Fruit fly (Drosophila melanogaster) whole organism, embryonic: Measurements from ENCODE around the gene CG31952.

ENCODE experiments used
- Atf-2 ChIP-seq: fragments of 200-800 bp; sonication (Bioruptor generic); optimal IDR thresholded peaks from 2 replicates; lab custom pipeline; 2016; ENCODE audit warnings: missing biosample characterization, missing genetic modification characterization
- Atf3 ChIP-seq: fragments of 200-800 bp; sonication (Bioruptor generic); optimal IDR thresholded peaks from 3 replicates; lab custom pipeline; 2016; ENCODE audit warnings: missing biosample characterization, missing genetic modification characterization
- B-H1 ChIP-seq: fragments of 200-800 bp; sonication (Bioruptor generic); IDR thresholded peaks from 3 replicates; pipeline ENCODE4 v1.3.6; 2022; ENCODE audit warnings: missing biosample characterization, missing genetic modification characterization
- Bdp1 ChIP-seq: fragments of 200-800 bp; sonication (Bioruptor generic); optimal IDR thresholded peaks from 3 replicates; lab custom pipeline; 2016; ENCODE audit warnings: missing biosample characterization, missing genetic modification characterization
- CG10209 ChIP-seq: fragments of 200-800 bp; sonication (Bioruptor generic); optimal IDR thresholded peaks from 3 replicates; lab custom pipeline; 2017; ENCODE audit warnings: missing biosample characterization, mild to moderate bottlenecking, missing genetic modification characterization, missing genetic modification reagents
- CG11504 ChIP-seq: fragments of 200-800 bp; sonication (Bioruptor generic); optimal IDR thresholded peaks from 3 replicates; lab custom pipeline; 2019; ENCODE audit warnings: missing biosample characterization, mild to moderate bottlenecking, missing genetic modification characterization, moderate library complexity
- CG13296 ChIP-seq: fragments of 200-800 bp; sonication (Bioruptor generic); optimal IDR thresholded peaks from 3 replicates; lab custom pipeline; 2018; ENCODE audit warnings: missing biosample characterization, mild to moderate bottlenecking, missing genetic modification characterization
- CG15269 ChIP-seq: fragments of 200-800 bp; sonication (Bioruptor generic); optimal IDR thresholded peaks from 2 replicates; lab custom pipeline; 2018; ENCODE audit warnings: missing biosample characterization, mild to moderate bottlenecking, missing genetic modification characterization, moderate library complexity
- CG18262 ChIP-seq: fragments of 200-800 bp; optimal IDR thresholded peaks from 3 replicates; lab custom pipeline; 2019; ENCODE audit warnings: missing biosample characterization, mild to moderate bottlenecking, missing genetic modification characterization, moderate library complexity
- CG18599 ChIP-seq: fragments of 200-800 bp; sonication (Bioruptor generic); optimal IDR thresholded peaks from 3 replicates; lab custom pipeline; 2017; ENCODE audit warnings: missing biosample characterization, missing genetic modification characterization, mild to moderate bottlenecking, moderate library complexity, missing genetic modification reagents
- CG2202 ChIP-seq: fragments of 200-800 bp; sonication (Bioruptor generic); optimal IDR thresholded peaks from 2 replicates; lab custom pipeline; 2018; ENCODE audit warnings: missing biosample characterization, mild to moderate bottlenecking, missing genetic modification characterization
- CG3838 ChIP-seq: fragments of 200-800 bp; sonication (Bioruptor generic); optimal IDR thresholded peaks from 3 replicates; lab custom pipeline; 2016; ENCODE audit warnings: missing biosample characterization, missing genetic modification characterization
- CG4360 ChIP-seq: fragments of 200-800 bp; sonication (Bioruptor generic); IDR thresholded peaks from 2 replicates; pipeline ENCODE4 v1.3.6; 2022; ENCODE audit warnings: missing biosample characterization, missing genetic modification characterization
- CG43689 ChIP-seq: fragments of 200-800 bp; sonication (Bioruptor generic); IDR thresholded peaks from 2 replicates; pipeline ENCODE4 v1.3.6; 2022; ENCODE audit warnings: missing biosample characterization, missing genetic modification characterization
- CG4820 ChIP-seq: fragments of 200-800 bp; sonication (Bioruptor generic); optimal IDR thresholded peaks from 3 replicates; lab custom pipeline; 2016; ENCODE audit warnings: missing biosample characterization, missing genetic modification characterization
- CG5180 ChIP-seq: fragments of 200-800 bp; sonication (Bioruptor generic); optimal IDR thresholded peaks from 3 replicates; lab custom pipeline; 2017; ENCODE audit warnings: missing biosample characterization, missing genetic modification characterization, mild to moderate bottlenecking, moderate library complexity, missing genetic modification reagents
- CG6254 ChIP-seq: fragments of 200-800 bp; sonication (Bioruptor generic); optimal IDR thresholded peaks from 3 replicates; lab custom pipeline; 2017; ENCODE audit warnings: mild to moderate bottlenecking, missing biosample characterization, missing genetic modification reagents, missing genetic modification characterization
- CG9609 ChIP-seq: fragments of 200-800 bp; sonication (Bioruptor generic); optimal IDR thresholded peaks from 3 replicates; lab custom pipeline; 2016; ENCODE audit warnings: missing biosample characterization, missing genetic modification characterization
- CG9797 ChIP-seq: fragments of 200-800 bp; sonication (Bioruptor generic); optimal IDR thresholded peaks from 3 replicates; lab custom pipeline; 2018; ENCODE audit warnings: missing biosample characterization, mild to moderate bottlenecking, missing genetic modification characterization
- Chrac-16 ChIP-seq: fragments of 200-800 bp; sonication (Bioruptor generic); optimal IDR thresholded peaks from 3 replicates; lab custom pipeline; 2016; ENCODE audit warnings: missing biosample characterization, missing genetic modification characterization
- CkIIα-i1 ChIP-seq: fragments of 200-800 bp; sonication (Bioruptor generic); IDR thresholded peaks from 2 replicates; pipeline ENCODE4 v1.3.6; 2022; ENCODE audit warnings: missing biosample characterization, missing genetic modification characterization
- CrebB ChIP-seq: fragments of 200-800 bp; sonication (Bioruptor generic); optimal IDR thresholded peaks from 3 replicates; lab custom pipeline; 2018; ENCODE audit warnings: missing biosample characterization, mild to moderate bottlenecking, missing genetic modification characterization
- Dip3 ChIP-seq: fragments of 200-800 bp; sonication (Bioruptor generic); optimal IDR thresholded peaks from 3 replicates; lab custom pipeline; 2016; ENCODE audit warnings: missing biosample characterization, missing genetic modification characterization
- Doc2 ChIP-seq: fragments of 200-800 bp; sonication (Bioruptor generic); IDR thresholded peaks from 2 replicates; pipeline ENCODE4 v1.3.6; 2022; ENCODE audit warnings: missing biosample characterization, missing genetic modification characterization
- Ets65A ChIP-seq: fragments of 200-800 bp; sonication (Bioruptor generic); peaks from one replicate; lab custom pipeline; 2016; ENCODE audit warnings: missing biosample characterization, missing genetic modification characterization
- Fer1 ChIP-seq: fragments of 200-800 bp; sonication (Bioruptor generic); optimal IDR thresholded peaks from 2 replicates; lab custom pipeline; 2017; ENCODE audit warnings: missing biosample characterization, mild to moderate bottlenecking, missing genetic modification characterization
- Lim3 ChIP-seq: fragments of 200-800 bp; sonication (Bioruptor generic); IDR thresholded peaks from 2 replicates; pipeline ENCODE4 v1.3.6; 2022; ENCODE audit warnings: missing biosample characterization, missing genetic modification characterization
- NC2β ChIP-seq: fragments of 200-800 bp; sonication (Bioruptor generic); optimal IDR thresholded peaks from 2 replicates; lab custom pipeline; 2016; ENCODE audit warnings: missing biosample characterization, missing genetic modification characterization
- NFAT ChIP-seq: fragments of 200-800 bp; sonication (Bioruptor generic); IDR thresholded peaks from 2 replicates; pipeline ENCODE4 v1.3.6; 2022; ENCODE audit warnings: missing biosample characterization, missing genetic modification characterization
- Ravus ChIP-seq: fragments of 200-800 bp; sonication (Bioruptor generic); IDR thresholded peaks from 2 replicates; pipeline ENCODE4 v1.3.6; 2022; ENCODE audit warnings: missing biosample characterization, missing genetic modification characterization
- Taf1 ChIP-seq: fragments of 200-800 bp; sonication (Bioruptor generic); IDR thresholded peaks from 2 replicates; pipeline ENCODE4 v1.3.6; 2022; ENCODE audit warnings: missing biosample characterization, missing genetic modification characterization
- ac ChIP-seq: fragments of 200-800 bp; sonication (Bioruptor generic); optimal IDR thresholded peaks from 3 replicates; lab custom pipeline; 2017; ENCODE audit warnings: missing biosample characterization, mild to moderate bottlenecking, missing genetic modification characterization
- cad ChIP-seq: fragments of >200 bp; optimal IDR thresholded peaks from 2 replicates; lab custom pipeline; 2017; ENCODE audit warnings: missing biosample characterization, missing genetic modification characterization
- caup ChIP-seq: fragments of 200-800 bp; sonication (Bioruptor generic); optimal IDR thresholded peaks from 3 replicates; lab custom pipeline; 2017; ENCODE audit warnings: missing biosample characterization, mild to moderate bottlenecking, missing genetic modification characterization, moderate library complexity; ENCODE audit not compliant: severe bottlenecking
- chif ChIP-seq, 2 experiments: fragments of 200-800 bp; sonication (Bioruptor generic); optimal IDR thresholded peaks; 3 replicates each; lab custom pipeline; 2016; ENCODE audit warnings: missing biosample characterization in 2 of 2, missing genetic modification characterization in 2 of 2
- crol ChIP-seq: fragments of 200-800 bp; sonication (Bioruptor generic); IDR thresholded peaks from 2 replicates; pipeline ENCODE4 v1.3.6; 2022; ENCODE audit warnings: missing biosample characterization, missing genetic modification characterization
- fru ChIP-seq: fragments of >200 bp; optimal IDR thresholded peaks from 2 replicates; lab custom pipeline; 2017
- gfzf ChIP-seq: fragments of 200-800 bp; sonication (Bioruptor generic); optimal IDR thresholded peaks from 2 replicates; lab custom pipeline; 2016; ENCODE audit warnings: missing biosample characterization, mild to moderate bottlenecking, missing genetic modification characterization, moderate library complexity
- gsb ChIP-seq: fragments of 200-800 bp; sonication (Bioruptor generic); IDR thresholded peaks from 2 replicates; pipeline ENCODE4 v1.3.6; 2022; ENCODE audit warnings: missing biosample characterization, missing genetic modification characterization
- hb ChIP-seq: fragments of 200-800 bp; sonication (Bioruptor generic); IDR thresholded peaks from 3 replicates; pipeline ENCODE4 v1.3.6; 2022; ENCODE audit warnings: missing biosample characterization, missing genetic modification characterization; ENCODE audit not compliant: partially characterized antibody
- hbn ChIP-seq: fragments of 200-800 bp; sonication (Bioruptor generic); IDR thresholded peaks from 2 replicates; pipeline ENCODE4 v1.3.6; 2022; ENCODE audit warnings: missing biosample characterization, missing genetic modification characterization; ENCODE audit not compliant: partially characterized antibody
- lilli ChIP-seq: fragments of 200-800 bp; sonication (Bioruptor generic); optimal IDR thresholded peaks from 3 replicates; lab custom pipeline; 2016; ENCODE audit warnings: missing biosample characterization, missing genetic modification characterization
- mirr ChIP-seq: fragments of 200-800 bp; sonication (Bioruptor generic); optimal IDR thresholded peaks from 3 replicates; lab custom pipeline; 2018; ENCODE audit warnings: missing biosample characterization, mild to moderate bottlenecking, missing genetic modification characterization
- nerfin-1 ChIP-seq: fragments of 200-800 bp; sonication (Bioruptor generic); optimal IDR thresholded peaks from 3 replicates; lab custom pipeline; 2019; ENCODE audit warnings: missing biosample characterization, mild to moderate bottlenecking, missing genetic modification characterization, moderate library complexity
- nmo ChIP-seq: fragments of 200-800 bp; sonication (Bioruptor generic); optimal IDR thresholded peaks from 2 replicates; lab custom pipeline; 2018; ENCODE audit warnings: missing biosample characterization, mild to moderate bottlenecking, missing genetic modification characterization, moderate library complexity
- p53 ChIP-seq: fragments of 200-800 bp; sonication (Bioruptor generic); optimal IDR thresholded peaks from 2 replicates; lab custom pipeline; 2016; ENCODE audit warnings: missing biosample characterization, missing genetic modification characterization
- pb ChIP-seq: fragments of 200-800 bp; sonication (Bioruptor generic); optimal IDR thresholded peaks from 3 replicates; lab custom pipeline; 2016; ENCODE audit warnings: missing biosample characterization, missing genetic modification characterization
- peb ChIP-seq: fragments of 200-800 bp; sonication (Bioruptor generic); IDR thresholded peaks from 2 replicates; pipeline ENCODE4 v1.3.6; 2022; ENCODE audit warnings: missing biosample characterization, missing genetic modification characterization
- ro ChIP-seq: fragments of 200-800 bp; sonication (Bioruptor generic); IDR thresholded peaks from 2 replicates; pipeline ENCODE4 v1.3.6; 2022; ENCODE audit warnings: missing biosample characterization, missing genetic modification characterization
- run ChIP-seq: fragments of 200-800 bp; sonication (Bioruptor generic); optimal IDR thresholded peaks from 3 replicates; lab custom pipeline; 2018; ENCODE audit warnings: missing biosample characterization, mild to moderate bottlenecking, missing genetic modification characterization
- tup ChIP-seq: fragments of 200-800 bp; sonication (Bioruptor generic); optimal IDR thresholded peaks from 2 replicates; lab custom pipeline; 2016; ENCODE audit warnings: missing biosample characterization, mild to moderate bottlenecking, missing genetic modification characterization, moderate library complexity
- yki ChIP-seq: fragments of >200 bp; optimal IDR thresholded peaks from 3 replicates; lab custom pipeline; 2018
- z ChIP-seq: fragments of 200-800 bp; sonication (Bioruptor generic); IDR thresholded peaks from 3 replicates; pipeline ENCODE4 v1.3.6; 2022; ENCODE audit warnings: missing biosample characterization, missing genetic modification characterization

The CG31952 gene

DNA sequence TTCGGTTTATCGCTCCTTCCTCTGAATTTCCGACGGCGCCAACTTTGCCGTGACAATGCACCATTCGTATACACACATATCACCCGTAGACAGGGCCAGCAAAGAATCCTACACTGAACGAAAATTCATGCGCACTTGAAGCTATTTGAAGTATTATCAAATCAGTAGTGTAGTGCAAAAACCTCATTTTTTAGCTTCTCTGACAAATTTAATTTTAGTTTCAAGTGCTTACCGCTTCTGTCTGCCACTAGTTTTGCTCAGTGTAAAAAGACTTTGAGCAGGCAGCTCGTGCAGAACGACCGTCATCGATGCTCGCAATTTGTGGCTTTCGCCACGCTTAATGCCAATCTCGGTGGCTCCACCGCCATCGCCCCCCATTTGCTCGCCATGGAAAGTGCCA, 28.3 kb downstream of the CG31952 start (continued):
- peak; percentile 14 for TF ChIP-seq Chrac-16 (GFP tag; lab: Kevin White, UChicago)
- no peak for TF ChIP-seq tup (GFP tag; lab: Kevin White, UChicago)
- no peak for TF ChIP-seq CG13296 (GFP tag; lab: Kevin White, UChicago)
- TF ChIP-seq B-H1, result peak; percentile 27; the same call in 1 of the 3 replicates
- no peak for TF ChIP-seq z (GFP tag; lab: Robert Waterston, UW)
- no peak for TF ChIP-seq ac (GFP tag; lab: Kevin White, UChicago)
- no peak for TF ChIP-seq gfzf (GFP tag; lab: Kevin White, UChicago)
- TF ChIP-seq Atf3 (GFP tag; lab: Kevin White, UChicago), result peak; percentile 17
- TF ChIP-seq CG3838 (GFP tag; lab: Kevin White, UChicago), result no peak
- TF ChIP-seq CG18262 (tag; lab: Kevin White, UChicago), result peak; percentile 23
- no peak for TF ChIP-seq ro
- no peak for TF ChIP-seq Bdp1 (GFP tag; lab: Kevin White, UChicago)
- TF ChIP-seq Dip3 (GFP tag; lab: Kevin White, UChicago), result no peak
- TF ChIP-seq CG11504 (tag; lab: Kevin White, UChicago), result no peak
- TF ChIP-seq CG4360 (GFP tag; lab: Robert Waterston, UW), result no peak
- TF ChIP-seq crol (GFP tag; lab: Robert Waterston, UW), result no peak
- no peak for TF ChIP-seq CG5180 (GFP tag; lab: Kevin White, UChicago)
- no peak for TF ChIP-seq nerfin-1 (tag; lab: Kevin White, UChicago)
- peak; percentile 19 for TF ChIP-seq Atf-2
- no peak for TF ChIP-seq gsb
- no peak for TF ChIP-seq cad (GFP tag; lab: Kevin White, UChicago)
- no peak for TF ChIP-seq Lim3 (GFP tag; lab: Robert Waterston, UW)
- no peak for TF ChIP-seq Doc2 (GFP tag; lab: Robert Waterston, UW)
- TF ChIP-seq NFAT (GFP tag; lab: Robert Waterston, UW), result no peak
- no peak for TF ChIP-seq CG18599
- no peak for TF ChIP-seq yki (lab: Kevin White, UChicago)
- TF ChIP-seq mirr (GFP tag; lab: Kevin White, UChicago), result no peak
- TF ChIP-seq pb (GFP tag; lab: Kevin White, UChicago), result peak; percentile 34
- TF ChIP-seq CkIIα-i1, result no peak
- TF ChIP-seq CG9797 (GFP tag; lab: Kevin White, UChicago), result no peak
- TF ChIP-seq hbn (GFP tag; lab: Robert Waterston, UW), result no peak
- no peak for TF ChIP-seq CG6254 (GFP tag; lab: Kevin White, UChicago)
- TF ChIP-seq Ets65A, result peak; percentile 95
- peak; percentile 34 for TF ChIP-seq Fer1 (GFP tag; lab: Kevin White, UChicago)
- TF ChIP-seq CG4820 (GFP tag; lab: Kevin White, UChicago), result peak; percentile 28
- no peak for TF ChIP-seq CG2202 (tag; lab: Kevin White, UChicago)
- TF ChIP-seq CG15269 (tag; lab: Kevin White, UChicago), result peak; percentile 36
- peak; percentile 21 for TF ChIP-seq lilli (GFP tag; lab: Kevin White, UChicago)
- peak; percentile 52 for TF ChIP-seq CG9609
- TF ChIP-seq caup (GFP tag; lab: Kevin White, UChicago), result no peak
- no peak for TF ChIP-seq Taf1 (GFP tag; lab: Robert Waterston, UW)
- peak; percentile 8 for TF ChIP-seq NC2β (GFP tag; lab: Kevin White, UChicago)
- no peak for TF ChIP-seq hb (GFP tag; lab: Robert Waterston, UW)
- TF ChIP-seq CG43689 (GFP tag; lab: Robert Waterston, UW), result no peak
- TF ChIP-seq nmo (GFP tag; lab: Kevin White, UChicago), result peak; percentile 35
- no peak for TF ChIP-seq Ravus
- no peak for TF ChIP-seq peb (GFP tag; lab: Robert Waterston, UW)
- TF ChIP-seq fru, result no peak
- no peak for TF ChIP-seq run (tag; lab: Kevin White, UChicago)
- TF ChIP-seq chif (GFP tag; optimal IDR thresholded peaks at IDR 0.05; lab: Kevin White, UChicago), result peak; percentile 39 to 59
- TF ChIP-seq p53 (GFP tag; lab: Kevin White, UChicago), result no peak
- peak; percentile 51 for TF ChIP-seq CG10209
- no peak for TF ChIP-seq CrebB
